Fruit fly (Drosophila melanogaster) whole organism, embryonic: Measurements from ENCODE around the gene CBP.

ENCODE experiments used
- Awh ChIP-seq: fragments of 200-800 bp; sonication (Bioruptor generic); IDR thresholded peaks from 2 replicates; pipeline ENCODE4, ENCODE4 v1.3.6; 2022; ENCODE audit warnings: missing biosample characterization, missing genetic modification characterization
- Bteb2 ChIP-seq: fragments of 200-800 bp; sonication (Bioruptor generic); optimal IDR thresholded peaks from 2 replicates; lab custom pipeline; 2016; ENCODE audit warnings: missing biosample characterization, missing genetic modification characterization
- CG12071 ChIP-seq: fragments of 200-800 bp; sonication (Bioruptor generic); optimal IDR thresholded peaks from 3 replicates; lab custom pipeline; 2018; ENCODE audit warnings: missing biosample characterization, mild to moderate bottlenecking, missing genetic modification characterization
- CG12236 ChIP-seq: fragments of 200-800 bp; sonication (Bioruptor generic); optimal IDR thresholded peaks from 2 replicates; lab custom pipeline; 2016; ENCODE audit warnings: missing biosample characterization, missing genetic modification characterization
- CG13424 ChIP-seq: fragments of 200-800 bp; sonication (Bioruptor generic); optimal IDR thresholded peaks from 2 replicates; lab custom pipeline; 2019; ENCODE audit warnings: missing biosample characterization, mild to moderate bottlenecking, missing genetic modification characterization, moderate library complexity
- CG14860 ChIP-seq: fragments of 200-800 bp; sonication (Bioruptor generic); IDR thresholded peaks from 3 replicates; pipeline ENCODE4 v1.3.6; 2022; ENCODE audit warnings: missing biosample characterization, missing genetic modification characterization; ENCODE audit not compliant: partially characterized antibody
- CG1529 ChIP-seq: fragments of 200-800 bp; sonication (Bioruptor generic); optimal IDR thresholded peaks from 3 replicates; lab custom pipeline; 2018; ENCODE audit warnings: missing biosample characterization, missing genetic modification characterization
- CG15601 ChIP-seq: fragments of 200-800 bp; sonication (Bioruptor generic); optimal IDR thresholded peaks from 3 replicates; lab custom pipeline; 2019; ENCODE audit warnings: missing biosample characterization, mild to moderate bottlenecking, missing genetic modification characterization, moderate library complexity
- CG17612 ChIP-seq: fragments of 200-800 bp; sonication (Bioruptor generic); IDR thresholded peaks from 2 replicates; pipeline ENCODE4 v1.3.6; 2022; ENCODE audit warnings: missing biosample characterization, missing genetic modification characterization
- CG2116 ChIP-seq: fragments of 200-800 bp; sonication (Bioruptor generic); optimal IDR thresholded peaks from 3 replicates; lab custom pipeline; 2018; ENCODE audit warnings: missing biosample characterization, mild to moderate bottlenecking, missing genetic modification characterization
- CG2202 ChIP-seq: fragments of 200-800 bp; sonication (Bioruptor generic); optimal IDR thresholded peaks from 2 replicates; lab custom pipeline; 2018; ENCODE audit warnings: missing biosample characterization, mild to moderate bottlenecking, missing genetic modification characterization
- CG2875 ChIP-seq: fragments of 200-800 bp; sonication (Bioruptor generic); optimal IDR thresholded peaks from 2 replicates; lab custom pipeline; 2017; ENCODE audit warnings: missing biosample characterization, mild to moderate bottlenecking, missing genetic modification characterization, missing genetic modification reagents
- CG3281 ChIP-seq: fragments of 200-800 bp; sonication (Bioruptor generic); optimal IDR thresholded peaks from 3 replicates; lab custom pipeline; 2017; ENCODE audit warnings: missing biosample characterization, mild to moderate bottlenecking, missing genetic modification characterization
- CG34376 ChIP-seq: fragments of 200-800 bp; sonication (Bioruptor generic); optimal IDR thresholded peaks from 2 replicates; lab custom pipeline; 2018; ENCODE audit warnings: missing biosample characterization, mild to moderate bottlenecking, missing genetic modification characterization
- CG4404 ChIP-seq: fragments of 200-800 bp; sonication (Bioruptor generic); IDR thresholded peaks from 2 replicates; pipeline ENCODE4 v1.3.6; 2022; ENCODE audit warnings: missing biosample characterization, missing genetic modification characterization
- CG6683 ChIP-seq: fragments of 200-800 bp; sonication (Bioruptor generic); optimal IDR thresholded peaks from 2 replicates; lab custom pipeline; 2017; ENCODE audit warnings: missing biosample characterization, mild to moderate bottlenecking, missing genetic modification characterization, missing genetic modification reagents
- CG8359 ChIP-seq: fragments of 200-800 bp; sonication (Bioruptor generic); optimal IDR thresholded peaks from 2 replicates; lab custom pipeline; 2017; ENCODE audit warnings: missing biosample characterization, mild to moderate bottlenecking, missing genetic modification characterization, borderline replicate concordance
- CTCF ChIP-seq: fragments of 200-800 bp; sonication (Bioruptor generic); optimal IDR thresholded peaks from 2 replicates; lab custom pipeline; 2017; ENCODE audit warnings: missing biosample characterization, mild to moderate bottlenecking, missing genetic modification characterization, moderate library complexity
- CrebB ChIP-seq: fragments of 200-800 bp; sonication (Bioruptor generic); optimal IDR thresholded peaks from 3 replicates; lab custom pipeline; 2018; ENCODE audit warnings: missing biosample characterization, mild to moderate bottlenecking, missing genetic modification characterization
- Dbx ChIP-seq: fragments of 200-800 bp; sonication (Bioruptor generic); IDR thresholded peaks from 3 replicates; pipeline ENCODE4 v1.3.6; 2022; ENCODE audit warnings: missing biosample characterization, missing genetic modification characterization
- Dref ChIP-seq: fragments of 200-800 bp; sonication (Bioruptor generic); IDR thresholded peaks from 2 replicates; pipeline ENCODE4 v1.3.6; 2022; ENCODE audit warnings: missing biosample characterization, missing genetic modification characterization
- Gug ChIP-seq: fragments of 200-800 bp; sonication (Bioruptor generic); IDR thresholded peaks from 4 replicates; pipeline ENCODE4 v1.3.6; 2022; ENCODE audit warnings: missing biosample characterization, missing genetic modification characterization
- HHEX ChIP-seq: fragments of 200-800 bp; sonication (Bioruptor generic); optimal IDR thresholded peaks from 3 replicates; lab custom pipeline; 2017; ENCODE audit warnings: missing biosample characterization, mild to moderate bottlenecking, missing genetic modification characterization, missing genetic modification reagents
- Hsf ChIP-seq: fragments of 200-800 bp; sonication (Bioruptor generic); optimal IDR thresholded peaks from 3 replicates; lab custom pipeline; 2016; ENCODE audit warnings: missing biosample characterization, missing genetic modification characterization
- Kr ChIP-seq: fragments of 200-800 bp; sonication (Bioruptor generic); optimal IDR thresholded peaks from 2 replicates; lab custom pipeline; 2017; ENCODE audit warnings: missing biosample characterization, mild to moderate bottlenecking, missing genetic modification characterization
- Mes4 ChIP-seq: fragments of 200-800 bp; sonication (Bioruptor generic); optimal IDR thresholded peaks from 2 replicates; lab custom pipeline; 2016; ENCODE audit warnings: missing biosample characterization, missing genetic modification characterization
- PHDP ChIP-seq: fragments of 200-800 bp; sonication (Bioruptor generic); optimal IDR thresholded peaks from 3 replicates; lab custom pipeline; 2018; ENCODE audit warnings: missing biosample characterization, mild to moderate bottlenecking, missing genetic modification characterization, moderate library complexity
- Vsx1 ChIP-seq: fragments of 200-800 bp; sonication (Bioruptor generic); optimal IDR thresholded peaks from 2 replicates; lab custom pipeline; 2017; ENCODE audit warnings: missing biosample characterization, mild to moderate bottlenecking, missing genetic modification characterization, missing genetic modification reagents
- ara ChIP-seq: fragments of 200-800 bp; sonication (Bioruptor generic); IDR thresholded peaks from 2 replicates; pipeline ENCODE4 v1.3.6; 2022; ENCODE audit warnings: missing biosample characterization, missing genetic modification characterization
- btn ChIP-seq: fragments of 200-800 bp; sonication (Bioruptor generic); optimal IDR thresholded peaks from 2 replicates; lab custom pipeline; 2016; ENCODE audit warnings: missing biosample characterization, missing genetic modification characterization
- disco-r ChIP-seq: fragments of 200-800 bp; sonication (Bioruptor generic); optimal IDR thresholded peaks from 2 replicates; lab custom pipeline; 2016; ENCODE audit warnings: missing biosample characterization, missing genetic modification characterization
- grau ChIP-seq: fragments of 200-800 bp; optimal IDR thresholded peaks from 3 replicates; lab custom pipeline; 2019; ENCODE audit warnings: missing biosample characterization, mild to moderate bottlenecking, missing genetic modification characterization, moderate library complexity
- gsb-n ChIP-seq: fragments of 200-800 bp; sonication (Bioruptor generic); optimal IDR thresholded peaks from 3 replicates; lab custom pipeline; 2018; ENCODE audit warnings: missing biosample characterization, mild to moderate bottlenecking, missing genetic modification characterization
- ham ChIP-seq: fragments of 200-800 bp; sonication (Bioruptor generic); IDR thresholded peaks from 2 replicates; pipeline ENCODE4 v1.3.6; 2022; ENCODE audit warnings: missing biosample characterization, missing genetic modification characterization
- hbn ChIP-seq: fragments of 200-800 bp; sonication (Bioruptor generic); IDR thresholded peaks from 2 replicates; pipeline ENCODE4 v1.3.6; 2022; ENCODE audit warnings: missing biosample characterization, missing genetic modification characterization; ENCODE audit not compliant: partially characterized antibody
- kay ChIP-seq: fragments of 200-800 bp; sonication (Bioruptor generic); optimal IDR thresholded peaks from 2 replicates; lab custom pipeline; 2016; ENCODE audit warnings: missing biosample characterization, missing genetic modification characterization
- klu ChIP-seq: fragments of 200-800 bp; sonication (Bioruptor generic); IDR thresholded peaks from 2 replicates; pipeline ENCODE4 v1.3.6; 2022; ENCODE audit warnings: missing biosample characterization, missing genetic modification characterization
- nom ChIP-seq: fragments of 200-800 bp; sonication (Bioruptor generic); optimal IDR thresholded peaks from 2 replicates; lab custom pipeline; 2017; ENCODE audit warnings: missing biosample characterization, missing genetic modification characterization, mild to moderate bottlenecking, moderate library complexity, missing genetic modification reagents
- pho ChIP-seq: fragments of 200-800 bp; sonication (Bioruptor generic); optimal IDR thresholded peaks from 2 replicates; lab custom pipeline; 2016; ENCODE audit warnings: missing biosample characterization, missing genetic modification characterization
- pum ChIP-seq: fragments of 200-800 bp; sonication (Bioruptor generic); optimal IDR thresholded peaks from 2 replicates; lab custom pipeline; 2016; ENCODE audit warnings: missing biosample characterization, missing genetic modification characterization
- pzg ChIP-seq: fragments of 200-800 bp; sonication (Bioruptor generic); optimal IDR thresholded peaks from 3 replicates; lab custom pipeline; 2018; ENCODE audit warnings: missing biosample characterization, mild to moderate bottlenecking, missing genetic modification characterization, moderate library complexity
- repo ChIP-seq: fragments of 200-800 bp; sonication (Bioruptor generic); optimal IDR thresholded peaks from 2 replicates; lab custom pipeline; 2016; ENCODE audit warnings: missing biosample characterization, missing genetic modification characterization
- sc ChIP-seq, 3 experiments: fragments of >200 bp in 2 of 3; fragments of 200-800 bp in 1 of 3; sonication (Bioruptor generic) in 1 of 3; optimal IDR thresholded peaks; 2 replicates in 2 of 3; 3 replicates in 1 of 3; lab custom pipeline; 2017; ENCODE audit warnings: mild to moderate bottlenecking in 1 of 3, missing biosample characterization in 1 of 3, missing genetic modification characterization in 1 of 3, missing genetic modification reagents in 1 of 3
- shn ChIP-seq: fragments of 200-800 bp; sonication (Bioruptor generic); optimal IDR thresholded peaks from 3 replicates; lab custom pipeline; 2016; ENCODE audit warnings: missing biosample characterization, missing genetic modification characterization
- slbo ChIP-seq: fragments of 200-800 bp; sonication (Bioruptor generic); IDR thresholded peaks from 2 replicates; pipeline ENCODE4 v1.3.6; 2022; ENCODE audit warnings: missing biosample characterization, missing genetic modification characterization
- sr ChIP-seq: fragments of 200-800 bp; sonication (Bioruptor generic); IDR thresholded peaks from 3 replicates; pipeline ENCODE4 v1.3.6; 2022; ENCODE audit warnings: missing biosample characterization, missing genetic modification characterization
- tgo ChIP-seq: fragments of 200-800 bp; sonication (Bioruptor generic); IDR thresholded peaks from 3 replicates; pipeline ENCODE4 v1.3.6; 2022; ENCODE audit warnings: missing biosample characterization, missing genetic modification characterization
- vnd ChIP-seq: fragments of 200-800 bp; sonication (Bioruptor generic); IDR thresholded peaks from 3 replicates; pipeline ENCODE4 v1.3.6; 2022; ENCODE audit warnings: missing biosample characterization, missing genetic modification characterization; ENCODE audit not compliant: partially characterized antibody

CBP gene

dm6 chrX:7301351-7302328, 35.5 kb upstream of the CBP start (continued):
- TF ChIP-seq CG17612 (GFP tag; lab: Robert Waterston, UW), result no peak
- peak; percentile 52 for TF ChIP-seq CG2875 (GFP tag; lab: Kevin White, UChicago)
- peak; percentile 28; the same call in 1 of the 2 replicates for TF ChIP-seq ara (GFP tag; lab: Robert Waterston, UW)
- TF ChIP-seq CG14860 (GFP tag; lab: Robert Waterston, UW), result no peak
- TF ChIP-seq CG15601 (tag; lab: Kevin White, UChicago), result peak; percentile 57
- peak; percentile 27; the same call in 1 of the 3 replicates for TF ChIP-seq tgo
- peak; percentile 39; the same call in 2 of the 4 replicates for TF ChIP-seq Gug (GFP tag; lab: Robert Waterston, UW)
- TF ChIP-seq CG4404 (GFP tag; lab: Robert Waterston, UW), result no peak
- peak; percentile 3 for TF ChIP-seq pum (GFP tag; lab: Kevin White, UChicago)
- no peak for TF ChIP-seq disco-r (GFP tag; lab: Kevin White, UChicago)
- no peak for TF ChIP-seq repo (GFP tag; lab: Kevin White, UChicago)
- peak; percentile 62 for TF ChIP-seq grau (tag; lab: Kevin White, UChicago)
- no peak for TF ChIP-seq pho
- TF ChIP-seq CTCF (GFP tag; lab: Kevin White, UChicago), result no peak
- TF ChIP-seq hbn, result no peak
- peak; percentile 20; the same call in 1 of the 2 replicates for TF ChIP-seq slbo (GFP tag; lab: Robert Waterston, UW)
- TF ChIP-seq CG6683 (GFP tag; lab: Kevin White, UChicago), result no peak
- TF ChIP-seq Mes4 (GFP tag; lab: Kevin White, UChicago), result peak; percentile 44
- TF ChIP-seq nom (GFP tag; lab: Kevin White, UChicago), result peak; percentile 14
- TF ChIP-seq HHEX, result peak; percentile 18
- peak; percentile 72 for TF ChIP-seq CG1529 (GFP tag; lab: Kevin White, UChicago)
- peak; percentile 60 for TF ChIP-seq Hsf (GFP tag; lab: Kevin White, UChicago)
- TF ChIP-seq CG2116 (GFP tag; lab: Kevin White, UChicago), result peak; percentile 16
- no peak for TF ChIP-seq pzg
- no peak for TF ChIP-seq vnd (GFP tag; lab: Robert Waterston, UW)
- no peak for TF ChIP-seq Dbx
- TF ChIP-seq CG3281 (GFP tag; lab: Kevin White, UChicago), result peak; percentile 32
- no peak for TF ChIP-seq PHDP (tag; lab: Kevin White, UChicago)
- TF ChIP-seq CG13424 (tag; lab: Kevin White, UChicago), result peak; percentile 81
- TF ChIP-seq Dref (GFP tag; lab: Robert Waterston, UW), result no peak
- TF ChIP-seq shn (GFP tag; lab: Kevin White, UChicago), result no peak
- TF ChIP-seq klu, result no peak
- TF ChIP-seq Awh (GFP tag; lab: Robert Waterston, UW), result peak; percentile 55; the same call in 1 of the 2 replicates
- no peak for TF ChIP-seq CG2202 (tag; lab: Kevin White, UChicago)
- TF ChIP-seq kay, result no peak
- TF ChIP-seq Vsx1, result no peak
- TF ChIP-seq btn (GFP tag; lab: Kevin White, UChicago), result peak; percentile 40
- TF ChIP-seq CG12236 (GFP tag; lab: Kevin White, UChicago), result peak; percentile 45
- TF ChIP-seq CrebB (tag; lab: Kevin White, UChicago), result no peak
- TF ChIP-seq CG8359 (GFP tag; lab: Kevin White, UChicago), result peak; percentile 43
- TF ChIP-seq Kr, result no peak
- no peak for TF ChIP-seq CG34376
- no peak for TF ChIP-seq sc (optimal IDR thresholded peaks at IDR 0.05; lab: Kevin White, UChicago)
- peak; percentile 55 for TF ChIP-seq sc (GFP tag; optimal IDR thresholded peaks at IDR 0.05; lab: Kevin White, UChicago)
- TF ChIP-seq Bteb2 (GFP tag; lab: Kevin White, UChicago), result no peak
- TF ChIP-seq ham (GFP tag; lab: Robert Waterston, UW), result no peak
- TF ChIP-seq sr, result peak; percentile 79; the same call in 2 of the 3 replicates
- no peak for TF ChIP-seq gsb-n (tag; lab: Kevin White, UChicago)
- TF ChIP-seq CG12071 (GFP tag; lab: Kevin White, UChicago), result no peak
